Worm (Caenorhabditis elegans) whole organism, L4 larva: Measurements from ENCODE around the gene str-146.

Experiments
- F26F4.8 ChIP-seq: fragments of 200-800 bp; sonication (Bioruptor generic); conservative IDR thresholded peaks from 2 replicates; pipeline ENCODE4 v1.3.6; 2022; ENCODE audit warnings: missing genetic modification characterization, missing compliant biosample characterization
- F44E2.7 ChIP-seq: fragments of 200-800 bp; sonication (Bioruptor generic); IDR thresholded peaks from 2 replicates; pipeline ENCODE4 v2.1.2; 2022; ENCODE audit warnings: missing genetic modification characterization, missing compliant biosample characterization
- Y105C5A.15 ChIP-seq: fragments of 200-800 bp; sonication (Bioruptor generic); IDR thresholded peaks from 2 replicates; pipeline ENCODE4 v1.3.6; 2022; ENCODE audit warnings: missing genetic modification characterization, missing compliant biosample characterization
- aha-1 ChIP-seq: fragments of 150-350 bp; peaks from one replicate; lab custom pipeline; 2014; ENCODE audit warnings: missing biosample characterization, missing genetic modification characterization
- attf-4 ChIP-seq: sonication (generic microtip); optimal IDR thresholded peaks from 3 replicates; lab custom pipeline; 2017; ENCODE audit warnings: missing biosample characterization, missing genetic modification characterization
- ceh-82 ChIP-seq: sonication (generic microtip); optimal IDR thresholded peaks from 2 replicates; lab custom pipeline; 2017; ENCODE audit warnings: missing biosample characterization, missing genetic modification characterization
- cey-2 ChIP-seq: sonication (generic microtip); optimal IDR thresholded peaks from 3 replicates; lab custom pipeline; 2017; ENCODE audit warnings: missing genetic modification characterization, mild to moderate bottlenecking, missing compliant biosample characterization, antibody characterized with exemption, borderline replicate concordance; ENCODE audit not compliant: insufficient read depth
- daf-12 ChIP-seq: fragments of 150-350 bp; optimal IDR thresholded peaks from 2 replicates; lab custom pipeline; 2014; ENCODE audit warnings: missing biosample characterization, missing genetic modification reagents, missing genetic modification characterization
- daf-19 ChIP-seq: fragments of 200-800 bp; sonication (Bioruptor generic); conservative IDR thresholded peaks from 2 replicates; pipeline ENCODE4 v1.3.6; 2022; ENCODE audit warnings: missing genetic modification characterization, missing compliant biosample characterization
- dmd-8 ChIP-seq: fragments of 200-800 bp; sonication (Bioruptor generic); IDR thresholded peaks from 2 replicates; pipeline ENCODE4 v1.3.6; 2022; ENCODE audit warnings: missing genetic modification characterization, missing compliant biosample characterization
- duxl-1 ChIP-seq: sonication (generic microtip); optimal IDR thresholded peaks from 2 replicates; lab custom pipeline; 2016; ENCODE audit warnings: mild to moderate bottlenecking, missing genetic modification characterization, moderate library complexity, missing compliant biosample characterization; ENCODE audit not compliant: poor library complexity
- fos-1 ChIP-seq: fragments of 150-350 bp; optimal IDR thresholded peaks from 2 replicates; lab custom pipeline; 2014; ENCODE audit warnings: missing biosample characterization, missing genetic modification characterization
- gei-8 ChIP-seq: fragments of 200-800 bp; sonication (Bioruptor generic); optimal IDR thresholded peaks from 2 replicates; lab custom pipeline; 2018; ENCODE audit warnings: mild to moderate bottlenecking, missing genetic modification characterization, missing compliant biosample characterization
- jun-1 ChIP-seq: fragments of 150-350 bp; optimal IDR thresholded peaks from 2 replicates; lab custom pipeline; 2014; ENCODE audit warnings: missing biosample characterization, missing genetic modification reagents, missing genetic modification characterization
- lim-7 ChIP-seq: fragments of 200-800 bp; sonication (Bioruptor generic); IDR thresholded peaks from 2 replicates; pipeline ENCODE4 v1.3.6; 2022; ENCODE audit warnings: missing genetic modification characterization, missing compliant biosample characterization
- lin-38 ChIP-seq: fragments of 200-800 bp; sonication (Bioruptor generic); IDR thresholded peaks from 2 replicates; pipeline ENCODE4 v1.3.6; 2022; ENCODE audit warnings: missing genetic modification reagents, missing genetic modification characterization, missing compliant biosample characterization
- mdl-1 ChIP-seq, 2 experiments: fragments of 150-350 bp in 1 of 2; sonication (generic microtip) in 1 of 2; optimal IDR thresholded peaks; 2 replicates each; lab custom pipeline; 2014 to 2017; ENCODE audit warnings: missing biosample characterization in 2 of 2, missing genetic modification characterization in 2 of 2
- mes-2 ChIP-seq: sonication (generic microtip); optimal IDR thresholded peaks from 2 replicates; lab custom pipeline; 2016; ENCODE audit warnings: missing genotype, mild to moderate bottlenecking, missing genetic modification characterization, missing compliant biosample characterization; ENCODE audit not compliant: poor library complexity, severe bottlenecking
- mxl-3 ChIP-seq: fragments of 200-800 bp; sonication (Bioruptor generic); optimal IDR thresholded peaks from 2 replicates; lab custom pipeline; 2018; ENCODE audit warnings: mild to moderate bottlenecking, missing genetic modification characterization, missing compliant biosample characterization
- nhr-111 ChIP-seq: fragments of 200-800 bp; sonication (Bioruptor generic); optimal IDR thresholded peaks from 2 replicates; lab custom pipeline; 2018; ENCODE audit warnings: mild to moderate bottlenecking, missing genetic modification characterization, missing compliant biosample characterization
- nhr-237 ChIP-seq: sonication (generic microtip); optimal IDR thresholded peaks from 2 replicates; lab custom pipeline; 2017; ENCODE audit warnings: missing biosample characterization, missing genetic modification characterization
- nhr-25 ChIP-seq: sonication (generic microtip); optimal IDR thresholded peaks from 2 replicates; lab custom pipeline; 2017; ENCODE audit warnings: missing genetic modification characterization, mild to moderate bottlenecking, missing compliant biosample characterization, antibody characterized with exemption, moderate library complexity, borderline replicate concordance; ENCODE audit not compliant: insufficient read depth
- nhr-48 ChIP-seq: sonication (generic microtip); optimal IDR thresholded peaks from 2 replicates; lab custom pipeline; 2016; ENCODE audit warnings: mild to moderate bottlenecking, missing genetic modification characterization, missing compliant biosample characterization
- nhr-76 ChIP-seq: fragments of 150-350 bp; optimal IDR thresholded peaks from 2 replicates; lab custom pipeline; 2014; ENCODE audit warnings: missing biosample characterization, missing genetic modification characterization
- pha-4 ChIP-seq, 2 experiments: fragments of 150-350 bp in 1 of 2; fragments of 200-800 bp in 1 of 2; sonication (Bioruptor generic) in 1 of 2; IDR thresholded peaks in 1 of 2; optimal IDR thresholded peaks in 1 of 2; 2 replicates each; pipeline versions ENCODE4 v1.3.6 to Lab custom; 2014 to 2022; ENCODE audit warnings: missing genetic modification characterization in 2 of 2, missing genetic modification reagents in 2 of 2, missing biosample characterization in 1 of 2, missing compliant biosample characterization in 1 of 2
- php-3 ChIP-seq: fragments of 200-800 bp; sonication (Bioruptor generic); IDR thresholded peaks from 2 replicates; pipeline ENCODE4 v1.3.6; 2022; ENCODE audit warnings: missing genetic modification reagents, missing genetic modification characterization, missing compliant biosample characterization
- sdz-12 ChIP-seq: fragments of 200-800 bp; sonication (Bioruptor generic); optimal IDR thresholded peaks from 2 replicates; lab custom pipeline; 2018; ENCODE audit warnings: mild to moderate bottlenecking, missing genetic modification characterization, missing compliant biosample characterization
- skn-1 ChIP-seq: fragments of 150-350 bp; optimal IDR thresholded peaks from 2 replicates; lab custom pipeline; 2014; ENCODE audit warnings: missing biosample characterization, missing genetic modification characterization
- spr-3 ChIP-seq: fragments of 200-800 bp; sonication (Bioruptor generic); optimal IDR thresholded peaks from 2 replicates; lab custom pipeline; 2018; ENCODE audit warnings: mild to moderate bottlenecking, missing genetic modification characterization, missing compliant biosample characterization
- tra-1 ChIP-seq: fragments of 200-800 bp; sonication (Bioruptor generic); IDR thresholded peaks from 2 replicates; pipeline ENCODE4 v1.3.6; 2022; ENCODE audit warnings: missing genetic modification reagents, missing genetic modification characterization, missing compliant biosample characterization
- unc-130 ChIP-seq: sonication (generic microtip); optimal IDR thresholded peaks from 2 replicates; lab custom pipeline; 2016; ENCODE audit warnings: missing genetic modification reagents, missing genetic modification characterization, missing compliant biosample characterization
- zag-1 ChIP-seq: fragments of 150-350 bp; optimal IDR thresholded peaks from 2 replicates; lab custom pipeline; 2014; ENCODE audit warnings: missing biosample characterization, missing genetic modification characterization
- zip-2 ChIP-seq: fragments of 150-350 bp; optimal IDR thresholded peaks from 2 replicates; lab custom pipeline; 2014; ENCODE audit warnings: missing biosample characterization, missing genetic modification characterization

The str-146 gene

ce11 chrV:8102960-8103359 lies 7.7 kb upstream of the str-146 start, which contains the start of gene str-90:
str-90 (plus strand) TSS chrV:8103260.
- TF ChIP-seq daf-12 (no peak), cey-2 (no peak), nhr-76 (tag; lab: Kevin White, UChicago) (no peak), skn-1 (no peak), zip-2 (tag; lab: Kevin White, UChicago) (no peak), nhr-237 (tag; lab: Kevin White, UChicago) (no peak), F26F4.8 (GFP tag; lab: Robert Waterston, UW) (no peak), nhr-111 (GFP tag; lab: Kevin White, UChicago) (no peak), attf-4 (tag; lab: Kevin White, UChicago) (no peak), dmd-8 (no peak)

- TF ChIP-seq zag-1, result no peak
- TF ChIP-seq lim-7 (GFP tag; lab: Robert Waterston, UW), result no peak
- no peak for TF ChIP-seq F44E2.7 (GFP tag; lab: Robert Waterston, UW)
- TF ChIP-seq nhr-48 (tag; lab: Kevin White, UChicago), result no peak
- TF ChIP-seq ceh-82 (tag; lab: Kevin White, UChicago), result no peak
- no peak for TF ChIP-seq daf-19 (GFP tag; lab: Robert Waterston, UW)
- TF ChIP-seq pha-4 (GFP tag; IDR thresholded peaks at IDR 0.05; lab: Robert Waterston, UW), result no peak
- no peak for TF ChIP-seq pha-4 (tag; optimal IDR thresholded peaks at IDR 0.05; lab: Kevin White, UChicago)
- no peak for TF ChIP-seq mxl-3 (GFP tag; lab: Kevin White, UChicago)
- no peak for TF ChIP-seq lin-38
- no peak for TF ChIP-seq nhr-76 (tag; lab: Kevin White, UChicago)
- TF ChIP-seq tra-1 (GFP tag; lab: Robert Waterston, UW), result no peak
- no peak for TF ChIP-seq mdl-1 (tag; optimal IDR thresholded peaks at IDR 0.05; lab: Kevin White, UChicago)
- no peak for TF ChIP-seq jun-1
- TF ChIP-seq unc-130 (GFP tag; lab: Kevin White, UChicago), result no peak
- TF ChIP-seq mes-2, result no peak
- TF ChIP-seq fos-1 (tag; lab: Kevin White, UChicago), result no peak
- no peak for TF ChIP-seq spr-3
- no peak for TF ChIP-seq nhr-25
Observed at ce11 chrV:8099306-8099705, 4.0 kb upstream of the str-146 start, which contains the start of gene sdz-23. sdz-23 (plus strand) TSS chrV:8099606.

- TF ChIP-seq gei-8 (GFP tag; lab: Kevin White, UChicago) (no peak), zag-1 (no peak), duxl-1 (tag; lab: Kevin White, UChicago) (no peak)
Observed at ce11 chrV:8098239-8098638, 3.0 kb upstream of the str-146 start, which contains the start of gene str-145. str-145 (minus strand) TSS chrV:8098339.

- no peak for TF ChIP-seq sdz-12
- peak; percentile 31 for TF ChIP-seq aha-1
Observed at ce11 chrV:8092385-8092784, 2.9 kb downstream of the str-146 start, which contains the start of gene str-129. str-129 (minus strand) TSS chrV:8092485.

- TF ChIP-seq Y105C5A.15 (GFP tag; lab: Robert Waterston, UW) (no peak), php-3 (GFP tag; lab: Robert Waterston, UW) (no peak)
Observed at ce11 chrV:8090595-8090994, 4.7 kb downstream of the str-146 start, which contains the start of gene str-130. str-130 (minus strand) TSS chrV:8090695.
